Worm (Caenorhabditis elegans): ENCODE measurements around the gene F41E7.2.
A peak's percentile ranks its signal among the peaks of the same experiment; 100 is the strongest.

DNA sequence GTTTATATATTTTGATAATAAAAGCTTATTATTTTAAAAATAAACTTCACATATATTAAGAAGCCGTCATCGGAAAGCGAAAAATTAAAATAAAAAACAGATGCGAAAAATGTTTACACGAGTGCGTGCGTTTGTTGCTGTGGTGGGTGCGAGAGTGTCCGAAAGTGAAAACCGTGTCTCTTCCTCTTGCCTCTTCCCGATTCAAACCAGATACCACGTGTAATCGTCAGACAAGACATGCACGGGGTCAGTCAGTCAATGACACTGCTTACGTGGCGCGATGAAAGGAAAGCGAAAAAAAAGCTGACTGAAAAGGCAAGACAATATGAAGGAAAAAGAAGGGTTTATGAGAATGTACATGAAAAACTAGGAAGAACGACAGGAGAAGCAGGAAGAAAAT lies 42.6 kb upstream of the F41E7.2 start:
- TF ChIP-seq crh-2 (tag; optimal IDR thresholded peaks at IDR 0.05) (peak; percentile 59), nhr-6 (tag; optimal IDR thresholded peaks at IDR 0.05) (no peak), ztf-4 (tag; optimal IDR thresholded peaks at IDR 0.05) (no peak), sma-9 (GFP tag; optimal IDR thresholded peaks at IDR 0.05) (no peak), sma-9 (tag; optimal IDR thresholded peaks at IDR 0.05) (no peak), nhr-77 (tag; optimal IDR thresholded peaks at IDR 0.05) (no peak), blmp-1 (tag; optimal IDR thresholded peaks at IDR 0.05; ENCODE audit: insufficient read depth) (peak; percentile 93), mab-5 (tag; optimal IDR thresholded peaks at IDR 0.05) (no peak), lin-39 (tag; optimal IDR thresholded peaks at IDR 0.05) (no peak), C34F6.9 (tag; optimal IDR thresholded peaks at IDR 0.05) (no peak), elt-3 (tag; optimal IDR thresholded peaks at IDR 0.05) (no peak), nhr-25 (tag; optimal IDR thresholded peaks at IDR 0.05) (peak; percentile 2)

All from whole organism, L2 larva.